Worm (Caenorhabditis elegans) whole organism, L3 larva: ENCODE measurements around the gene K04A8.20.

Source experiments
- fkh-10 ChIP-seq: sonication (generic microtip); optimal IDR thresholded peaks from 2 replicates; lab custom pipeline; 2017; ENCODE audit warnings: missing biosample characterization, missing genetic modification reagents, missing genetic modification characterization
- nhr-237 ChIP-seq: fragments of 150-350 bp; optimal IDR thresholded peaks from 2 replicates; lab custom pipeline; 2014; ENCODE audit warnings: missing biosample characterization, missing genetic modification characterization
- pqm-1 ChIP-seq: fragments of 150-350 bp; optimal IDR thresholded peaks from 2 replicates; lab custom pipeline; 2017; ENCODE audit warnings: missing biosample characterization, missing genetic modification characterization, inconsistent platforms

DNA sequence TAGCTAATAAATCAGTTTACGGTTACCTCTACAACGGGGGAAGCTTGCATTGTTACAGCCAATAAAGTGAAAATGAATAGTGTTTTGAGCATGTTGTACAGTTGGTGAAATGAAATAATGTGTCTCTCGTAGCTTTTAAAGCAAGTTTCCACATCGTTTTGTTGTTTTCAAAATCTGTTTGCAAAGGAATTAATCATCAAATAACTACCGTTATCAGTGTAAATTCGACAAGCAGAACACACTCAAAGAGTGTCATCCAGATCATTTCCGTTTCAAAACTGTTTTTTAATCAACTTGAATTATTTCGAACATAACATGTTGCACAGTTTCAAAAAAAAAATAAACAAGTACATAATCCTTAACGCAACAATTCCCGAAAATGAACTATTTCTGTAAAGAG lies 7.8 kb downstream of the K04A8.20 start, which contains the start of gene spp-27:
- TF ChIP-seq nhr-237 (tag; lab: Kevin White, UChicago) (no peak), pqm-1 (tag; lab: Kevin White, UChicago) (no peak), fkh-10 (no peak)
